Fruit fly (Drosophila melanogaster): ENCODE measurements around the gene CG6607.

Gene CG6607

dm6 chr3R:24566756-24567426 is 39.0 kb downstream of the CG6607 start:
- TF ChIP-seq CG8478 (optimal IDR thresholded peaks at IDR 0.05) (no peak), CTCF (optimal IDR thresholded peaks at IDR 0.05) (no peak)

- TF ChIP-seq CG8478 (optimal IDR thresholded peaks at IDR 0.05) = no peak
- no peak for TF ChIP-seq CTCF (optimal IDR thresholded peaks at IDR 0.05)
These were observed 39.6 kb downstream of the CG6607 start for dm6 chr3R:24567427-24567771.

dm6 chr3R:24568251-24568932 is 40.5 kb downstream of the CG6607 start:
- TF ChIP-seq CG8478 (optimal IDR thresholded peaks at IDR 0.05) = no peak
- TF ChIP-seq CTCF (optimal IDR thresholded peaks at IDR 0.05) = no peak

dm6 chr3R:24569669-24570349 is 42.0 kb downstream of the CG6607 start:
- TF ChIP-seq CTCF (optimal IDR thresholded peaks at IDR 0.05) (no peak), CG8478 (optimal IDR thresholded peaks at IDR 0.05) (no peak)

- TF ChIP-seq CTCF (optimal IDR thresholded peaks at IDR 0.05) (no peak), CG8478 (optimal IDR thresholded peaks at IDR 0.05) (no peak)
These were observed 43.7 kb downstream of the CG6607 start for dm6 chr3R:24571386-24572124.

dm6 chr3R:24572540-24573043 is 44.7 kb downstream of the CG6607 start:
- no peak for TF ChIP-seq CG8478 (optimal IDR thresholded peaks at IDR 0.05)
- no peak for TF ChIP-seq CTCF (optimal IDR thresholded peaks at IDR 0.05)

dm6 chr3R:24573094-24573732 is 45.4 kb downstream of the CG6607 start:
- no peak for TF ChIP-seq CTCF (optimal IDR thresholded peaks at IDR 0.05)
- no peak for TF ChIP-seq CG8478 (optimal IDR thresholded peaks at IDR 0.05)

- TF ChIP-seq CG8478 (optimal IDR thresholded peaks at IDR 0.05) (no peak), CTCF (optimal IDR thresholded peaks at IDR 0.05) (no peak)
These were observed 46.3 kb downstream of the CG6607 start for dm6 chr3R:24574123-24574522.

dm6 chr3R:24575109-24575508 is 47.3 kb downstream of the CG6607 start:
- TF ChIP-seq CG8478 (optimal IDR thresholded peaks at IDR 0.05) = no peak
- TF ChIP-seq CTCF (optimal IDR thresholded peaks at IDR 0.05) = no peak

- TF ChIP-seq CTCF (optimal IDR thresholded peaks at IDR 0.05) (no peak), CG8478 (optimal IDR thresholded peaks at IDR 0.05) (no peak)
These were observed 48.1 kb downstream of the CG6607 start for dm6 chr3R:24575787-24576413.

dm6 chr3R:24577355-24577754 is 49.5 kb downstream of the CG6607 start:
- TF ChIP-seq CG8478 (optimal IDR thresholded peaks at IDR 0.05) (no peak), CTCF (optimal IDR thresholded peaks at IDR 0.05) (no peak)

All from S2 (cell line).